Fruit fly (Drosophila melanogaster): ENCODE results near the gene CG4318.

Gene CG4318

dm6 chrX:13112238-13112829 lies 42.4 kb downstream of the CG4318 start, which contains the start of gene Chpf (continued):
- TF ChIP-seq CG6791 (GFP tag; IDR thresholded peaks at IDR 0.05; ENCODE audit: partially characterized antibody) (peak; percentile 92), Rfx (GFP tag; IDR thresholded peaks at IDR 0.05) (peak; percentile 40), ssp (GFP tag; IDR thresholded peaks at IDR 0.05) (peak; percentile 83), CG9215 (GFP tag; IDR thresholded peaks at IDR 0.05) (no peak), tio (GFP tag; optimal IDR thresholded peaks at IDR 0.05) (no peak), Jarid2 (GFP tag; optimal IDR thresholded peaks at IDR 0.05) (peak; percentile 66), nau (GFP tag; optimal IDR thresholded peaks at IDR 0.05) (no peak), Dip3 (GFP tag; optimal IDR thresholded peaks at IDR 0.05) (no peak), vnd (GFP tag; IDR thresholded peaks at IDR 0.05; ENCODE audit: partially characterized antibody) (peak; percentile 87), knrl (GFP tag; IDR thresholded peaks at IDR 0.05; ENCODE audit: partially characterized antibody) (peak; percentile 83), Trl (optimal IDR thresholded peaks at IDR 0.05) (peak in 1 of 2 experiments; percentile 10), Trl (GFP tag; optimal IDR thresholded peaks at IDR 0.05) (no peak), CG13624 (GFP tag; optimal IDR thresholded peaks at IDR 0.05) (peak; percentile 24), CG14014 (GFP tag; IDR thresholded peaks at IDR 0.05) (no peak), phol (tag; optimal IDR thresholded peaks at IDR 0.05) (peak; percentile 34), CG17361 (GFP tag; IDR thresholded peaks at IDR 0.05) (peak; percentile 41; the same call in 1 of the 3 replicates), CG15514 (GFP tag; optimal IDR thresholded peaks at IDR 0.05) (peak; percentile 25), CG3726 (GFP tag; IDR thresholded peaks at IDR 0.05) (no peak), CG1233 (GFP tag; optimal IDR thresholded peaks at IDR 0.05) (no peak), CG4282 (GFP tag; optimal IDR thresholded peaks at IDR 0.05) (no peak), CG10366 (GFP tag; IDR thresholded peaks at IDR 0.05) (no peak), stc (GFP tag; IDR thresholded peaks at IDR 0.05) (no peak), oc (tag; optimal IDR thresholded peaks at IDR 0.05) (no peak), fd3F (GFP tag; optimal IDR thresholded peaks at IDR 0.05) (no peak), gem (tag; optimal IDR thresholded peaks at IDR 0.05) (no peak), Hsf (GFP tag; optimal IDR thresholded peaks at IDR 0.05) (no peak), slp2 (GFP tag; optimal IDR thresholded peaks at IDR 0.05) (no peak), CG15011 (GFP tag; optimal IDR thresholded peaks at IDR 0.05) (no peak), CG10209 (GFP tag; optimal IDR thresholded peaks at IDR 0.05) (no peak), CG6854 (GFP tag; optimal IDR thresholded peaks at IDR 0.05) (no peak), hb (GFP tag; IDR thresholded peaks at IDR 0.05; ENCODE audit: partially characterized antibody) (peak; percentile 84), Myb (GFP tag; optimal IDR thresholded peaks at IDR 0.05) (peak; percentile 24), sens (GFP tag) (peak; percentile 51), row (GFP tag; IDR thresholded peaks at IDR 0.05) (peak; percentile 46; the same call in 2 of the 3 replicates), ind (GFP tag; optimal IDR thresholded peaks at IDR 0.05) (no peak), pum (GFP tag; optimal IDR thresholded peaks at IDR 0.05) (no peak), Dp (GFP tag; optimal IDR thresholded peaks at IDR 0.05) (peak; percentile 70), dmrt11E (tag; optimal IDR thresholded peaks at IDR 0.05) (no peak), rib (GFP tag; IDR thresholded peaks at IDR 0.05) (no peak), pan (optimal IDR thresholded peaks at IDR 0.05) (no peak), pan (GFP tag; optimal IDR thresholded peaks at IDR 0.05 in 1 of 2, IDR thresholded peaks at IDR 0.05 in 1 of 2) (peak in 1 of 2 experiments; percentile 28), klu (GFP tag; IDR thresholded peaks at IDR 0.05) (no peak), Nf-YB (GFP tag; optimal IDR thresholded peaks at IDR 0.05) (no peak), CG13296 (GFP tag; optimal IDR thresholded peaks at IDR 0.05) (no peak), ken (GFP tag; IDR thresholded peaks at IDR 0.05) (no peak), HLH4C (GFP tag; IDR thresholded peaks at IDR 0.05; ENCODE audit: partially characterized antibody) (peak; percentile 86), jing (GFP tag; optimal IDR thresholded peaks at IDR 0.05) (no peak), Six4 (GFP tag; optimal IDR thresholded peaks at IDR 0.05) (no peak), CG4404 (GFP tag; IDR thresholded peaks at IDR 0.05) (no peak), inv (GFP tag; IDR thresholded peaks at IDR 0.05; ENCODE audit: partially characterized antibody) (peak; percentile 79), CG13123 (GFP tag; optimal IDR thresholded peaks at IDR 0.05) (no peak)
